Worm (Caenorhabditis elegans) whole organism, late embryonic: ENCODE data around the gene trk-1.

Experiments
- ama-1 ChIP-seq: fragments of 150-350 bp; optimal IDR thresholded peaks from 2 replicates; lab custom pipeline; 2014
- ceh-34 ChIP-seq: sonication (generic microtip); optimal IDR thresholded peaks from 2 replicates; lab custom pipeline; 2016; ENCODE audit warnings: mild to moderate bottlenecking, missing genetic modification characterization, missing compliant biosample characterization
- eyg-1 ChIP-seq: sonication (generic microtip); optimal IDR thresholded peaks from 2 replicates; lab custom pipeline; 2016; ENCODE audit warnings: missing genotype, missing genetic modification characterization, missing compliant biosample characterization
- fkh-10 ChIP-seq: fragments of 150-350 bp; optimal IDR thresholded peaks from 2 replicates; lab custom pipeline; 2014; ENCODE audit warnings: missing biosample characterization, missing genetic modification reagents, missing genetic modification characterization
- nhr-11 ChIP-seq: fragments of 150-350 bp; optimal IDR thresholded peaks from 2 replicates; lab custom pipeline; 2014; ENCODE audit warnings: missing biosample characterization, missing genetic modification characterization
- pat-9 ChIP-seq: fragments of 200-800 bp; sonication (Bioruptor generic); optimal IDR thresholded peaks from 2 replicates; lab custom pipeline; 2018; ENCODE audit warnings: mild to moderate bottlenecking, missing genetic modification characterization, moderate library complexity, missing compliant biosample characterization

- TF ChIP-seq nhr-11 (tag; lab: Kevin White, UChicago) = no peak
- TF ChIP-seq fkh-10 (GFP tag; lab: Kevin White, UChicago) = no peak
- TF ChIP-seq pat-9 (tag; lab: Kevin White, UChicago) = no peak
- no peak for TF ChIP-seq ceh-34
- TF ChIP-seq eyg-1 (tag; lab: Kevin White, UChicago) = no peak
- no peak for TF ChIP-seq ama-1 (lab: Kevin White, UChicago)
Measured at ce11 chrX:8931647-8932046, 19.1 kb downstream of the trk-1 start.
